Worm (Caenorhabditis elegans) whole organism, L2 larva: ENCODE data around the gene gcy-32.

Experiments
- F13H6.1 ChIP-seq: sonication (generic microtip); optimal IDR thresholded peaks from 2 replicates; lab custom pipeline; 2016; ENCODE audit warnings: missing genetic modification characterization, missing compliant biosample characterization
- R02D3.7 ChIP-seq: fragments of 150-350 bp; optimal IDR thresholded peaks from 2 replicates; lab custom pipeline; 2014; ENCODE audit warnings: missing biosample characterization, missing genetic modification characterization
- Y55F3AM.14 ChIP-seq: fragments of 200-800 bp; sonication (Bioruptor generic); optimal IDR thresholded peaks from 2 replicates; lab custom pipeline; 2018; ENCODE audit warnings: mild to moderate bottlenecking, missing genetic modification characterization, missing compliant biosample characterization
- blmp-1 ChIP-seq: sonication (generic microtip); optimal IDR thresholded peaks from 2 replicates; lab custom pipeline; 2017; ENCODE audit warnings: missing genetic modification characterization, mild to moderate bottlenecking, missing compliant biosample characterization, antibody characterized with exemption, moderate library complexity; ENCODE audit not compliant: insufficient read depth
- ceh-82 ChIP-seq: fragments of 150-350 bp; optimal IDR thresholded peaks from 2 replicates; lab custom pipeline; 2014; ENCODE audit warnings: missing biosample characterization, missing genetic modification characterization
- egl-27 ChIP-seq: sonication (generic microtip); optimal IDR thresholded peaks from 3 replicates; lab custom pipeline; 2017; ENCODE audit warnings: missing biosample characterization, missing genetic modification reagents, missing genetic modification characterization
- mdl-1 ChIP-seq, 2 experiments: fragments of 150-350 bp in 1 of 2; sonication (generic microtip) in 1 of 2; optimal IDR thresholded peaks; 2 replicates each; lab custom pipeline; 2017; ENCODE audit warnings: missing biosample characterization in 2 of 2, missing genetic modification characterization in 2 of 2
- nhr-25 ChIP-seq: fragments of 150-350 bp; sonication (generic microtip); optimal IDR thresholded peaks from 3 replicates; lab custom pipeline; 2014; ENCODE audit warnings: missing biosample characterization, missing genetic modification characterization
- nhr-77 ChIP-seq: fragments of 150-350 bp; optimal IDR thresholded peaks from 2 replicates; lab custom pipeline; 2014; ENCODE audit warnings: missing biosample characterization, missing genetic modification characterization
- sma-3 ChIP-seq: sonication (generic microtip); optimal IDR thresholded peaks from 2 replicates; lab custom pipeline; 2016; ENCODE audit warnings: missing genetic modification reagents, missing genetic modification characterization, missing compliant biosample characterization
- unc-62 ChIP-seq: fragments of 150-350 bp; optimal IDR thresholded peaks from 2 replicates; lab custom pipeline; 2014; ENCODE audit warnings: missing biosample characterization, missing genetic modification reagents, missing genetic modification characterization
- ztf-11 ChIP-seq: sonication (generic microtip); optimal IDR thresholded peaks from 2 replicates; lab custom pipeline; 2017; ENCODE audit warnings: missing biosample characterization, missing genetic modification characterization

DNA sequence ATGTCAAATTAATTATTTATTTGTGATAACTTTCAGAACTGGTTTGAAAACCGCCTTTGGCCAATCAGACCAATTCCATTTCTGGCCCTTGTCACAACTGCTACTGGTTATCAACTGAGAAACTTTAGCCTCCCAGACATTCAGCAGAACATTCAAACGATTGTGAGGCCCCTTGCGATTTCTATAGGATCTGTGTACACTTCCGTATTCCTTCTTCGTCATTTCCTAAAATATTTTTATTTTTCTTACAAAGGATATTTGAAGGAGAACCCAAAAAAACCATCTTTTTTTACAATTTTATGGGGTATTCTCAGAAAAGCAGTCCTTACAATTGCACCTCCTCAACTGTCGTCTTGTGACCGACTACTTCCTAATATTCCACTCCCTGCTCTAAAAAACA is 42.0 kb downstream of the gcy-32 start:
- TF ChIP-seq nhr-25 (tag; lab: Kevin White, UChicago) (no peak), nhr-77 (tag; lab: Kevin White, UChicago) (no peak), mdl-1 (tag; optimal IDR thresholded peaks at IDR 0.05; lab: Kevin White, UChicago) (no peak), ceh-82 (tag; lab: Kevin White, UChicago) (no peak), sma-3 (GFP tag; lab: Kevin White, UChicago) (no peak), blmp-1 (tag; lab: Kevin White, UChicago) (no peak), ztf-11 (tag; lab: Kevin White, UChicago) (no peak), R02D3.7 (tag; lab: Kevin White, UChicago) (no peak), egl-27 (no peak), Y55F3AM.14 (GFP tag; lab: Kevin White, UChicago) (no peak), F13H6.1 (tag; lab: Kevin White, UChicago) (no peak), unc-62 (GFP tag; lab: Kevin White, UChicago) (no peak)
